Worm (Caenorhabditis elegans) whole organism, young adult: ENCODE data around the gene cht-5.

Experiments
- ets-4 ChIP-seq: fragments of 200-800 bp; sonication (Bioruptor generic); optimal IDR thresholded peaks from 2 replicates; lab custom pipeline; 2018; ENCODE audit warnings: mild to moderate bottlenecking, missing genetic modification characterization, missing compliant biosample characterization
- zfh-2 ChIP-seq: fragments of 200-800 bp; sonication (Bioruptor generic); conservative IDR thresholded peaks from 2 replicates; pipeline ENCODE4 v1.3.6; 2022; ENCODE audit warnings: missing genetic modification reagents, missing genetic modification characterization, missing compliant biosample characterization

- TF ChIP-seq ets-4 = no peak
- no peak for TF ChIP-seq zfh-2 (GFP tag; lab: Robert Waterston, UW)
Observed at ce11 chrV:10075441-10075840, 39.0 kb upstream of the cht-5 start, which contains the start of gene F57A8.7.
